Fruit fly (Drosophila melanogaster): ENCODE results near the gene Pitslre.

Pitslre gene

dm6 chr3L:20785742-20786427 lies 14.6 kb downstream of the Pitslre start, which contains the start of gene Pcif1 (continued):
- TF ChIP-seq odd (GFP tag; optimal IDR thresholded peaks at IDR 0.05) (no peak), dpn (GFP tag; optimal IDR thresholded peaks at IDR 0.05) (peak in 1 of 2 experiments; percentile 5), Adf1 (GFP tag; IDR thresholded peaks at IDR 0.05) (peak; percentile 15; the same call in 1 of the 2 replicates), Doc2 (GFP tag; IDR thresholded peaks at IDR 0.05) (no peak), kay (GFP tag; optimal IDR thresholded peaks at IDR 0.05) (no peak), Poxn (GFP tag; IDR thresholded peaks at IDR 0.05) (no peak), chinmo (GFP tag; IDR thresholded peaks at IDR 0.05; ENCODE audit: partially characterized antibody) (peak; percentile 100), Mes4 (GFP tag; optimal IDR thresholded peaks at IDR 0.05) (no peak), Dad (GFP tag; optimal IDR thresholded peaks at IDR 0.05) (no peak), fd102C (GFP tag; optimal IDR thresholded peaks at IDR 0.05) (no peak), jumu (GFP tag; optimal IDR thresholded peaks at IDR 0.05) (no peak), CG9437 (GFP tag; optimal IDR thresholded peaks at IDR 0.05) (no peak), CG13775 (GFP tag; optimal IDR thresholded peaks at IDR 0.05) (no peak), wdn (GFP tag; IDR thresholded peaks at IDR 0.05) (no peak), zf30C (GFP tag; optimal IDR thresholded peaks at IDR 0.05) (no peak), Hr39 (optimal IDR thresholded peaks at IDR 0.05) (no peak), CkIIα-i1 (GFP tag; IDR thresholded peaks at IDR 0.05) (no peak), CG31365 (tag; optimal IDR thresholded peaks at IDR 0.05) (no peak), CG8359 (GFP tag; optimal IDR thresholded peaks at IDR 0.05; ENCODE audit: borderline replicate concordance) (no peak), p53 (GFP tag; optimal IDR thresholded peaks at IDR 0.05) (no peak), Pdp1 (GFP tag; optimal IDR thresholded peaks at IDR 0.05) (peak in 1 of 2 experiments; percentile 81), Hey (tag; optimal IDR thresholded peaks at IDR 0.05) (no peak), CG11093 (GFP tag; IDR thresholded peaks at IDR 0.05) (no peak), crc (GFP tag; optimal IDR thresholded peaks at IDR 0.05) (no peak), Max (GFP tag; optimal IDR thresholded peaks at IDR 0.05) (no peak), h (optimal IDR thresholded peaks at IDR 0.05) (no peak), yki (optimal IDR thresholded peaks at IDR 0.05) (no peak), ac (GFP tag; optimal IDR thresholded peaks at IDR 0.05) (no peak), CG6654 (GFP tag; optimal IDR thresholded peaks at IDR 0.05) (no peak), CG4282 (GFP tag; optimal IDR thresholded peaks at IDR 0.05) (no peak), CG16815 (GFP tag; optimal IDR thresholded peaks at IDR 0.05) (no peak), CG7786 (GFP tag; optimal IDR thresholded peaks at IDR 0.05) (no peak), CG3995 (GFP tag; optimal IDR thresholded peaks at IDR 0.05) (peak; percentile 41), B-H2 (GFP tag; optimal IDR thresholded peaks at IDR 0.05) (peak; percentile 29), sens-2 (GFP tag; IDR thresholded peaks at IDR 0.05) (no peak), Chrac-16 (GFP tag; optimal IDR thresholded peaks at IDR 0.05) (no peak), luna (GFP tag; optimal IDR thresholded peaks at IDR 0.05) (no peak), CG30431 (GFP tag; optimal IDR thresholded peaks at IDR 0.05) (no peak), Gsc (GFP tag; IDR thresholded peaks at IDR 0.05) (no peak), CG9797 (GFP tag; optimal IDR thresholded peaks at IDR 0.05) (peak; percentile 52), repo (GFP tag; optimal IDR thresholded peaks at IDR 0.05) (no peak), pfk (GFP tag; optimal IDR thresholded peaks at IDR 0.05) (no peak), Dfd (GFP tag; optimal IDR thresholded peaks at IDR 0.05) (no peak), Blimp-1 (GFP tag; optimal IDR thresholded peaks at IDR 0.05) (no peak), Sry-β (GFP tag; optimal IDR thresholded peaks at IDR 0.05) (peak; percentile 39), Eip74EF (GFP tag; optimal IDR thresholded peaks at IDR 0.05) (no peak), z (GFP tag; IDR thresholded peaks at IDR 0.05) (no peak), CG14710 (tag; optimal IDR thresholded peaks at IDR 0.05) (peak; percentile 61), sisA (GFP tag; IDR thresholded peaks at IDR 0.05) (no peak), CG11723 (GFP tag; optimal IDR thresholded peaks at IDR 0.05) (no peak), CG7745 (tag; optimal IDR thresholded peaks at IDR 0.05) (no peak), CG6175 (GFP tag; IDR thresholded peaks at IDR 0.05) (no peak)

Measured in whole organism, embryonic.